Worm (Caenorhabditis elegans) whole organism, L4/young adult: Measurements from ENCODE around the gene lin-49.
A peak's percentile ranks its signal among the peaks of the same experiment; 100 is the strongest.

ENCODE experiments used
- W03F9.2 ChIP-seq: fragments of 150-350 bp; optimal IDR thresholded peaks from 2 replicates; lab custom pipeline; 2014; ENCODE audit warnings: missing biosample characterization, missing genetic modification characterization
- dao-5 ChIP-seq: sonication (generic microtip); optimal IDR thresholded peaks from 2 replicates; lab custom pipeline; 2016; ENCODE audit warnings: missing genotype, missing genetic modification characterization, moderate library complexity, missing compliant biosample characterization
- him-1 ChIP-seq: sonication (generic microtip); optimal IDR thresholded peaks from 2 replicates; lab custom pipeline; 2016; ENCODE audit warnings: missing genotype, missing genetic modification reagents, missing genetic modification characterization, missing compliant biosample characterization

The lin-49 gene

ce11 chrIV:8620102-8620733 is at the start of gene lin-49:
TSS of gene lin-49 (plus strand) at chrIV:8620683.
- TF ChIP-seq W03F9.2 (tag; lab: Kevin White, UChicago) = peak; percentile 61
- no peak for TF ChIP-seq him-1 (tag; lab: Kevin White, UChicago)

- no peak for TF ChIP-seq dao-5 (tag; lab: Kevin White, UChicago)
- TF ChIP-seq him-1 (tag; lab: Kevin White, UChicago) = no peak
- no peak for TF ChIP-seq W03F9.2 (tag; lab: Kevin White, UChicago)
Observed at ce11 chrIV:8570719-8571118, 49.8 kb upstream of the lin-49 start.

- no peak for TF ChIP-seq W03F9.2 (tag; lab: Kevin White, UChicago)
- TF ChIP-seq dao-5 (tag; lab: Kevin White, UChicago) = no peak
- no peak for TF ChIP-seq him-1 (tag; lab: Kevin White, UChicago)
Observed at ce11 chrIV:8571138-8571537, 49.3 kb upstream of the lin-49 start, which contains the start of gene Y59H11AM.1. TSS of gene Y59H11AM.1 (plus strand) at chrIV:8571438.

- TF ChIP-seq dao-5 (tag; lab: Kevin White, UChicago) = no peak
- TF ChIP-seq W03F9.2 (tag; lab: Kevin White, UChicago) = no peak
- no peak for TF ChIP-seq him-1 (tag; lab: Kevin White, UChicago)
Observed at ce11 chrIV:8585076-8586033, 35.1 kb upstream of the lin-49 start, which contains the start of gene catp-7. TSS of gene catp-7 (plus strand) at chrIV:8585983.

ce11 chrIV:8587057-8587456 is 33.4 kb upstream of the lin-49 start:
- TF ChIP-seq W03F9.2 (tag; lab: Kevin White, UChicago) (no peak), dao-5 (tag; lab: Kevin White, UChicago) (no peak), him-1 (tag; lab: Kevin White, UChicago) (no peak)

- TF ChIP-seq W03F9.2 (tag; lab: Kevin White, UChicago) (no peak), him-1 (tag; lab: Kevin White, UChicago) (no peak), dao-5 (tag; lab: Kevin White, UChicago) (no peak)
Observed at ce11 chrIV:8587605-8588004, 32.9 kb upstream of the lin-49 start.

ce11 chrIV:8595317-8595716 is 25.2 kb upstream of the lin-49 start, which contains the start of gene Y59H11AR.3:
TSS of gene Y59H11AR.3 (minus strand) at chrIV:8595417.
- TF ChIP-seq dao-5 (tag; lab: Kevin White, UChicago) (no peak), him-1 (tag; lab: Kevin White, UChicago) (no peak), W03F9.2 (tag; lab: Kevin White, UChicago) (no peak)

- TF ChIP-seq him-1 (tag; lab: Kevin White, UChicago) (no peak), W03F9.2 (tag; lab: Kevin White, UChicago) (no peak), dao-5 (tag; lab: Kevin White, UChicago) (no peak)
Observed at ce11 chrIV:8595767-8596166, 24.7 kb upstream of the lin-49 start, which contains the start of gene clec-181. TSS of gene clec-181 (plus strand) at chrIV:8596067.

- TF ChIP-seq W03F9.2 (tag; lab: Kevin White, UChicago) = no peak
- no peak for TF ChIP-seq him-1 (tag; lab: Kevin White, UChicago)
- no peak for TF ChIP-seq dao-5 (tag; lab: Kevin White, UChicago)
Observed at ce11 chrIV:8597504-8597903, 23.0 kb upstream of the lin-49 start.

- TF ChIP-seq W03F9.2 (tag; lab: Kevin White, UChicago) = no peak
- no peak for TF ChIP-seq him-1 (tag; lab: Kevin White, UChicago)
- no peak for TF ChIP-seq dao-5 (tag; lab: Kevin White, UChicago)
Observed at ce11 chrIV:8600712-8601330, 19.7 kb upstream of the lin-49 start, which contains the start of gene Y59H11AR.4. TSS of gene Y59H11AR.4 (minus strand) at chrIV:8600762.

- no peak for TF ChIP-seq him-1 (tag; lab: Kevin White, UChicago)
- no peak for TF ChIP-seq dao-5 (tag; lab: Kevin White, UChicago)
- TF ChIP-seq W03F9.2 (tag; lab: Kevin White, UChicago) = no peak
Observed at ce11 chrIV:8602877-8603276, 17.6 kb upstream of the lin-49 start, which contains the start of gene Y59H11AR.10. TSS of gene Y59H11AR.10 (plus strand) at chrIV:8603177.

ce11 chrIV:8605217-8605616 is 15.3 kb upstream of the lin-49 start:
- TF ChIP-seq him-1 (tag; lab: Kevin White, UChicago) = no peak
- TF ChIP-seq W03F9.2 (tag; lab: Kevin White, UChicago) = no peak
- no peak for TF ChIP-seq dao-5 (tag; lab: Kevin White, UChicago)
